Fruit fly (Drosophila melanogaster) whole organism, embryonic: ENCODE data around the gene CG7785.

Experiments used
- ATbp ChIP-seq: fragments of 200-800 bp; sonication (Bioruptor generic); optimal IDR thresholded peaks from 2 replicates; lab custom pipeline; 2017; ENCODE audit warnings: missing biosample characterization, mild to moderate bottlenecking, missing genetic modification characterization, missing genetic modification reagents
- Atf6 ChIP-seq: fragments of 200-800 bp; sonication (Bioruptor generic); IDR thresholded peaks from 2 replicates; pipeline ENCODE4 v1.3.6; 2022; ENCODE audit warnings: missing biosample characterization, missing genetic modification characterization
- CG10209 ChIP-seq: fragments of 200-800 bp; sonication (Bioruptor generic); optimal IDR thresholded peaks from 3 replicates; lab custom pipeline; 2017; ENCODE audit warnings: missing biosample characterization, mild to moderate bottlenecking, missing genetic modification characterization, missing genetic modification reagents
- CG11456 ChIP-seq: fragments of 200-800 bp; sonication (Bioruptor generic); IDR thresholded peaks from 3 replicates; pipeline ENCODE4 v1.3.6; 2022; ENCODE audit warnings: missing biosample characterization, missing genetic modification characterization
- CG13775 ChIP-seq: fragments of 200-800 bp; sonication (Bioruptor generic); optimal IDR thresholded peaks from 3 replicates; lab custom pipeline; 2017; ENCODE audit warnings: missing biosample characterization, mild to moderate bottlenecking, missing genetic modification characterization
- CG14710 ChIP-seq: fragments of 200-800 bp; sonication (Bioruptor generic); optimal IDR thresholded peaks from 3 replicates; lab custom pipeline; 2019; ENCODE audit warnings: missing biosample characterization, mild to moderate bottlenecking, missing genetic modification characterization, moderate library complexity
- CG1529 ChIP-seq: fragments of 200-800 bp; sonication (Bioruptor generic); optimal IDR thresholded peaks from 3 replicates; lab custom pipeline; 2018; ENCODE audit warnings: missing biosample characterization, missing genetic modification characterization
- CG16813 ChIP-seq: fragments of 200-800 bp; sonication (Bioruptor generic); IDR thresholded peaks from 3 replicates; pipeline ENCODE4 v1.3.6; 2022; ENCODE audit warnings: missing biosample characterization, missing genetic modification characterization; ENCODE audit not compliant: partially characterized antibody
- CG17361 ChIP-seq: fragments of 200-800 bp; sonication (Bioruptor generic); IDR thresholded peaks from 3 replicates; pipeline ENCODE4 v1.3.6; 2022; ENCODE audit warnings: missing biosample characterization, missing genetic modification characterization
- CG17802 ChIP-seq: fragments of 200-800 bp; sonication (Bioruptor generic); optimal IDR thresholded peaks from 2 replicates; lab custom pipeline; 2018; ENCODE audit warnings: missing biosample characterization, mild to moderate bottlenecking, missing genetic modification characterization, moderate library complexity
- CG18262 ChIP-seq: fragments of 200-800 bp; optimal IDR thresholded peaks from 3 replicates; lab custom pipeline; 2019; ENCODE audit warnings: missing biosample characterization, mild to moderate bottlenecking, missing genetic modification characterization, moderate library complexity
- CG2116 ChIP-seq: fragments of 200-800 bp; sonication (Bioruptor generic); optimal IDR thresholded peaks from 3 replicates; lab custom pipeline; 2018; ENCODE audit warnings: missing biosample characterization, mild to moderate bottlenecking, missing genetic modification characterization
- CG30020 ChIP-seq: fragments of 200-800 bp; optimal IDR thresholded peaks from 2 replicates; lab custom pipeline; 2019; ENCODE audit warnings: missing biosample characterization, mild to moderate bottlenecking, missing genetic modification characterization, moderate library complexity
- CG3065 ChIP-seq: fragments of 200-800 bp; sonication (Bioruptor generic); optimal IDR thresholded peaks from 2 replicates; lab custom pipeline; 2016; ENCODE audit warnings: missing biosample characterization, missing genetic modification characterization
- CG34376 ChIP-seq: fragments of 200-800 bp; sonication (Bioruptor generic); optimal IDR thresholded peaks from 2 replicates; lab custom pipeline; 2018; ENCODE audit warnings: missing biosample characterization, mild to moderate bottlenecking, missing genetic modification characterization
- CG4404 ChIP-seq: fragments of 200-800 bp; sonication (Bioruptor generic); IDR thresholded peaks from 2 replicates; pipeline ENCODE4 v1.3.6; 2022; ENCODE audit warnings: missing biosample characterization, missing genetic modification characterization
- CG5180 ChIP-seq: fragments of 200-800 bp; sonication (Bioruptor generic); optimal IDR thresholded peaks from 3 replicates; lab custom pipeline; 2017; ENCODE audit warnings: missing biosample characterization, missing genetic modification characterization, mild to moderate bottlenecking, moderate library complexity, missing genetic modification reagents
- CG6854 ChIP-seq: fragments of 200-800 bp; sonication (Bioruptor generic); optimal IDR thresholded peaks from 3 replicates; lab custom pipeline; 2017; ENCODE audit warnings: missing biosample characterization, mild to moderate bottlenecking, missing genetic modification characterization
- CG7928 ChIP-seq: fragments of 200-800 bp; sonication (Bioruptor generic); optimal IDR thresholded peaks from 2 replicates; lab custom pipeline; 2017; ENCODE audit warnings: missing biosample characterization, mild to moderate bottlenecking, missing genetic modification characterization
- CG8765 ChIP-seq: fragments of 200-800 bp; sonication (Bioruptor generic); IDR thresholded peaks from 2 replicates; pipeline ENCODE4 v1.3.6; 2022; ENCODE audit warnings: missing biosample characterization, missing genetic modification characterization
- CG9215 ChIP-seq: fragments of 200-800 bp; sonication (Bioruptor generic); IDR thresholded peaks from 2 replicates; pipeline ENCODE4 v1.3.6; 2022; ENCODE audit warnings: missing biosample characterization, missing genetic modification characterization
- CoRest ChIP-seq: fragments of 200-800 bp; sonication (Bioruptor generic); optimal IDR thresholded peaks from 3 replicates; lab custom pipeline; 2018; ENCODE audit warnings: missing biosample characterization, mild to moderate bottlenecking, missing genetic modification characterization, moderate library complexity
- Dek ChIP-seq: fragments of 200-800 bp; sonication (Bioruptor generic); optimal IDR thresholded peaks from 3 replicates; lab custom pipeline; 2019; ENCODE audit warnings: missing biosample characterization, mild to moderate bottlenecking, missing genetic modification characterization, moderate library complexity
- Dfd ChIP-seq, 2 experiments: fragments of >200 bp; optimal IDR thresholded peaks; 2 replicates each; lab custom pipeline; 2017; ENCODE audit warnings: missing biosample characterization in 2 of 2, missing genetic modification characterization in 2 of 2
- Dp ChIP-seq: fragments of 200-800 bp; sonication (Bioruptor generic); optimal IDR thresholded peaks from 2 replicates; lab custom pipeline; 2018; ENCODE audit warnings: missing biosample characterization, mild to moderate bottlenecking, missing genetic modification characterization, moderate library complexity
- Hmr ChIP-seq: fragments of 200-800 bp; sonication (Bioruptor generic); optimal IDR thresholded peaks from 3 replicates; lab custom pipeline; 2017; ENCODE audit warnings: mild to moderate bottlenecking, missing biosample characterization, missing genetic modification reagents, missing genetic modification characterization
- Hr39 ChIP-seq: fragments of >200 bp; optimal IDR thresholded peaks from 2 replicates; lab custom pipeline; 2017
- Lhr ChIP-seq: fragments of 200-800 bp; sonication (Bioruptor generic); optimal IDR thresholded peaks from 3 replicates; lab custom pipeline; 2017; ENCODE audit warnings: mild to moderate bottlenecking, missing biosample characterization, missing genetic modification reagents, missing genetic modification characterization
- NK7.1 ChIP-seq: fragments of 200-800 bp; sonication (Bioruptor generic); optimal IDR thresholded peaks from 3 replicates; lab custom pipeline; 2016; ENCODE audit warnings: missing biosample characterization, missing genetic modification characterization
- Spps ChIP-seq: fragments of 200-800 bp; sonication (Bioruptor generic); optimal IDR thresholded peaks from 2 replicates; lab custom pipeline; 2018; ENCODE audit warnings: missing biosample characterization, mild to moderate bottlenecking, missing genetic modification characterization
- Sry-δ ChIP-seq: fragments of 200-800 bp; sonication (Bioruptor generic); optimal IDR thresholded peaks from 2 replicates; lab custom pipeline; 2016; ENCODE audit warnings: missing biosample characterization, missing genetic modification characterization
- ato ChIP-seq: fragments of 200-800 bp; sonication (Bioruptor generic); IDR thresholded peaks from 2 replicates; pipeline ENCODE4 v1.3.6; 2022; ENCODE audit warnings: missing biosample characterization, missing genetic modification characterization; ENCODE audit not compliant: partially characterized antibody
- cg ChIP-seq: fragments of 200-800 bp; sonication (Bioruptor generic); optimal IDR thresholded peaks from 3 replicates; lab custom pipeline; 2019; ENCODE audit warnings: missing biosample characterization, mild to moderate bottlenecking, missing genetic modification characterization, moderate library complexity
- chm ChIP-seq: fragments of 200-800 bp; sonication (Bioruptor generic); IDR thresholded peaks from 2 replicates; pipeline ENCODE4 v1.3.6; 2022; ENCODE audit warnings: missing biosample characterization, missing genetic modification characterization
- crc ChIP-seq: fragments of 200-800 bp; sonication (Bioruptor generic); optimal IDR thresholded peaks from 2 replicates; lab custom pipeline; 2016; ENCODE audit warnings: missing biosample characterization, missing genetic modification characterization
- da ChIP-seq: fragments of 200-800 bp; sonication (Bioruptor generic); optimal IDR thresholded peaks from 2 replicates; lab custom pipeline; 2016; ENCODE audit warnings: missing biosample characterization, missing genetic modification characterization
- disco-r ChIP-seq: fragments of 200-800 bp; sonication (Bioruptor generic); optimal IDR thresholded peaks from 2 replicates; lab custom pipeline; 2016; ENCODE audit warnings: missing biosample characterization, missing genetic modification characterization
- eve ChIP-seq, 2 experiments: fragments of >200 bp; optimal IDR thresholded peaks; 2 replicates each; lab custom pipeline; 2017; ENCODE audit warnings: missing biosample characterization in 2 of 2, missing genetic modification characterization in 2 of 2
- fd3F ChIP-seq: fragments of 200-800 bp; sonication (Bioruptor generic); optimal IDR thresholded peaks from 2 replicates; lab custom pipeline; 2018; ENCODE audit warnings: missing biosample characterization, mild to moderate bottlenecking, missing genetic modification characterization, moderate library complexity
- fd64A ChIP-seq: fragments of 200-800 bp; sonication (Bioruptor generic); optimal IDR thresholded peaks from 3 replicates; lab custom pipeline; 2018; ENCODE audit warnings: missing biosample characterization, mild to moderate bottlenecking, missing genetic modification characterization
- her ChIP-seq: fragments of 200-800 bp; sonication (Bioruptor generic); optimal IDR thresholded peaks from 2 replicates; lab custom pipeline; 2016; ENCODE audit warnings: missing biosample characterization, missing genetic modification characterization
- jumu ChIP-seq: fragments of 200-800 bp; sonication (Bioruptor generic); optimal IDR thresholded peaks from 3 replicates; lab custom pipeline; 2016; ENCODE audit warnings: missing biosample characterization, missing genetic modification characterization
- lab ChIP-seq: fragments of 200-800 bp; sonication (Bioruptor generic); optimal IDR thresholded peaks from 3 replicates; lab custom pipeline; 2017; ENCODE audit warnings: missing biosample characterization, missing genetic modification characterization, mild to moderate bottlenecking, moderate library complexity, missing genetic modification reagents
- pros ChIP-seq: fragments of 200-800 bp; sonication (Bioruptor generic); optimal IDR thresholded peaks from 3 replicates; lab custom pipeline; 2019; ENCODE audit warnings: missing biosample characterization, mild to moderate bottlenecking, missing genetic modification characterization, moderate library complexity
- shn ChIP-seq: fragments of 200-800 bp; sonication (Bioruptor generic); optimal IDR thresholded peaks from 3 replicates; lab custom pipeline; 2016; ENCODE audit warnings: missing biosample characterization, missing genetic modification characterization
- sima ChIP-seq: fragments of 200-800 bp; sonication (Bioruptor generic); optimal IDR thresholded peaks from 2 replicates; lab custom pipeline; 2016; ENCODE audit warnings: missing biosample characterization, missing genetic modification characterization
- tup ChIP-seq: fragments of 200-800 bp; sonication (Bioruptor generic); optimal IDR thresholded peaks from 2 replicates; lab custom pipeline; 2016; ENCODE audit warnings: missing biosample characterization, mild to moderate bottlenecking, missing genetic modification characterization, moderate library complexity
- zfh1 ChIP-seq: fragments of 200-800 bp; sonication (Bioruptor generic); IDR thresholded peaks from 3 replicates; pipeline ENCODE4 v1.3.6; 2022; ENCODE audit warnings: missing biosample characterization, missing genetic modification characterization

The CG7785 gene

DNA sequence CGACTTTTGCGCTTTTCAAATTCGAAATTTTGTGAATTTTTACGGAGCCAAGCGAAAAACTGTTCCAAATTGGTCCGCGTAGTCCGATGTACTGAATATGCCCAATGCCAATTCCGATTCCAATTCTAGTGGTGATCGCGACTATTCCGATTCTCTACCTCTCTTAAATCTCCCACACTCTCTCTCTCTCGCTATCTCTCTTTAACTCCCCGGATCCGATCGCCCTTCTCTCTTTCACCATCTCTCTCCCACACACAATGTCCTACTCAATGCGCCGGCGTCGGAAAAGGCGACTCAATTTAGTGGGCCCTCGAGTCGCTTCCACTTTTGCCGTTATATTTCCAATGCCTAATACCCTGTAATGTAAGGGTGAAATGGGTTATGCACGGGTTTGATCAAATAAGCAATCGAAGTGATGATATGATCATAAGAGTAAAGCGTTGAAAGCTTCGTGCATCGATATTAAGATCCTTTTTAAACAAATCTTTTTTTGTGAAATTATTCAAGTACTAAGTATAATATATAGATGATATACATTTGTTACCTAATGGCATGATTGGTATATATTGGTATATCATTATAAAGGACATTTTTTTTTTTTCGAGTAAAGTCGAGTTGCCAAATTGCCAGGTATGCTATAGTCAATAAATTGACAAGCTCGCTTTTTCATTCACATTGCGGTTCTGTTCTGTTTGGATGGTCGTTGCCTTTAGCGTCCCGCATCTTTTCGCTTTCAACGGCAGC, 28.0 kb downstream of the CG7785 start (continued):
- no peak for TF ChIP-seq chm (GFP tag; lab: Robert Waterston, UW)
- TF ChIP-seq CG4404 (GFP tag; lab: Robert Waterston, UW) = peak; percentile 38
- peak; percentile 7 for TF ChIP-seq shn (GFP tag; lab: Kevin White, UChicago)
- peak; percentile 17 for TF ChIP-seq Dek (tag; lab: Kevin White, UChicago)
- TF ChIP-seq fd3F (GFP tag; lab: Kevin White, UChicago) = peak; percentile 36
- peak; percentile 7 for TF ChIP-seq CG17802 (tag; lab: Kevin White, UChicago)

DNA sequence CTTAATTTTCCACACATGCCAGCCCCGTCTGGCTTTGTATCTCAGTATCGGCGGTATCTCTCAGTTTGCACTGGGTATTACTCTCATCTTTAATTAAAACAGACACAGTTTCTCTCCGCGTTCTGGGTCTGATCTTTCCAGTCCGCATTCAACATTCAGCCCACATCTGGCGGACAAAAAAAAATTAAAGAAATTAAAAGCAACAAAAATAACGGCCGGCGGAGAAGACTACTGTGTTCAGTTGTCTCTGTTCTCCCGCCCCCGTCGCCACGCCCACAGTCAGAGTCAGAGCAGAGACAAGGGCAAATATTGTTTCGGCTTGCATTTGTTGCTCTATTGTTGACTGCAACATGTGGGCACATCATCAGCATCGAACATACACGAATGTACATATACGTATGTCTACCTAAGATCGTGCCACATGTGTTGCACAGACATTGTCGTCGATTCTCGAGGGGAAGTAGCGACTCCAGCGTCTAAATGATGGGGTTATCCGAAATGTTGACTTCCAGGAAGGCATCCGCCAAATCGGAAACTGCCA, 28.7 kb downstream of the CG7785 start:
- TF ChIP-seq CG34376 (GFP tag; lab: Kevin White, UChicago) (no peak), Hr39 (lab: Kevin White, UChicago) (no peak), lab (no peak), sima (GFP tag; lab: Kevin White, UChicago) (no peak), jumu (no peak), CG13775 (no peak), CG7928 (GFP tag; lab: Kevin White, UChicago) (no peak), Spps (no peak), tup (no peak), CG8765 (GFP tag; lab: Robert Waterston, UW) (no peak), CG2116 (GFP tag; lab: Kevin White, UChicago) (no peak), ATbp (GFP tag; lab: Kevin White, UChicago) (no peak), CG14710 (no peak), CG18262 (tag; lab: Kevin White, UChicago) (no peak), disco-r (GFP tag; lab: Kevin White, UChicago) (no peak), CG9215 (GFP tag; lab: Robert Waterston, UW) (no peak), CG6854 (GFP tag; lab: Kevin White, UChicago) (no peak), Dfd (GFP tag; optimal IDR thresholded peaks at IDR 0.05; lab: Kevin White, UChicago) (no peak), fd64A (no peak), CG17361 (GFP tag; lab: Robert Waterston, UW) (no peak), cg (GFP tag; lab: Kevin White, UChicago) (no peak), her (GFP tag; lab: Kevin White, UChicago) (no peak), CG3065 (GFP tag; lab: Kevin White, UChicago) (peak; percentile 88), Hmr (GFP tag; lab: Kevin White, UChicago) (no peak), Dp (GFP tag; lab: Kevin White, UChicago) (no peak), Sry-δ (GFP tag; lab: Kevin White, UChicago) (no peak), CG1529 (no peak), ato (GFP tag; lab: Robert Waterston, UW) (no peak), CG10209 (GFP tag; lab: Kevin White, UChicago) (no peak), CG11456 (GFP tag; lab: Robert Waterston, UW) (no peak), Lhr (no peak), CG5180 (GFP tag; lab: Kevin White, UChicago) (peak; percentile 62), CG16813 (GFP tag; lab: Robert Waterston, UW) (no peak), NK7.1 (no peak), CoRest (no peak), CG30020 (tag; lab: Kevin White, UChicago) (no peak), pros (peak; percentile 31), eve (GFP tag; optimal IDR thresholded peaks at IDR 0.05; lab: Kevin White, UChicago) (no peak), da (GFP tag; lab: Kevin White, UChicago) (no peak), Atf6 (no peak), zfh1 (GFP tag; lab: Robert Waterston, UW) (no peak), crc (GFP tag; lab: Kevin White, UChicago) (no peak)
